Worm (Caenorhabditis elegans) whole organism, L3 larva: ENCODE measurements around the gene F39E9.14.

Experiments
- ama-1 ChIP-seq: fragments of 150-350 bp; optimal IDR thresholded peaks from 2 replicates; lab custom pipeline; 2018
- elt-1 ChIP-seq: fragments of 150-350 bp; optimal IDR thresholded peaks from 2 replicates; lab custom pipeline; 2014; ENCODE audit warnings: missing biosample characterization, missing genetic modification characterization
- elt-3 ChIP-seq, 3 experiments: fragments of 150-350 bp in 1 of 3; sonication (generic microtip) in 2 of 3; optimal IDR thresholded peaks; 2 replicates in 2 of 3; 4 replicates in 1 of 3; lab custom pipeline; 2014 to 2017; ENCODE audit warnings: missing biosample characterization in 3 of 3, missing genetic modification characterization in 3 of 3
- jun-1 ChIP-seq: fragments of 150-350 bp; optimal IDR thresholded peaks from 2 replicates; lab custom pipeline; 2014; ENCODE audit warnings: missing biosample characterization, missing genetic modification reagents, missing genetic modification characterization
- unc-62 ChIP-seq: fragments of 150-350 bp; sonication (generic microtip); optimal IDR thresholded peaks from 4 replicates; lab custom pipeline; 2014; ENCODE audit warnings: missing biosample characterization, missing genetic modification reagents, missing genetic modification characterization

ce11 chrII:3338556-3338955 lies 48.1 kb upstream of the F39E9.14 start, which contains the start of gene F14D2.7:
- TF ChIP-seq unc-62 = no peak
- TF ChIP-seq elt-3 (tag; optimal IDR thresholded peaks at IDR 0.05; lab: Kevin White, UChicago) = no peak
- TF ChIP-seq ama-1 (lab: Kevin White, UChicago) = no peak
- TF ChIP-seq elt-1 (tag; lab: Kevin White, UChicago) = no peak
- no peak for TF ChIP-seq jun-1 (tag; lab: Kevin White, UChicago)
